Fruit fly (Drosophila melanogaster): ENCODE measurements around the gene CG45690.

Gene CG45690

dm6 chr2L:10701499-10702062 is 43.5 kb downstream of the CG45690 start, which contains the start of gene Lip1:
Lip1 (minus strand) TSS chr2L:10701544.
- TF ChIP-seq fkh (GFP tag; optimal IDR thresholded peaks at IDR 0.05) (peak; percentile 15), CG34406 (GFP tag; optimal IDR thresholded peaks at IDR 0.05) (no peak), svp (GFP tag) (peak; percentile 23)

dm6 chr2L:10703281-10703680 is 45.2 kb downstream of the CG45690 start, which contains the start of gene CG6415:
CG6415 (plus strand) TSS chr2L:10703621.
- TF ChIP-seq Sox15 (GFP tag; optimal IDR thresholded peaks at IDR 0.05) (no peak), CG6163 (GFP tag; IDR thresholded peaks at IDR 0.05) (peak; percentile 50; the same call in 2 of the 3 replicates), spab (GFP tag; optimal IDR thresholded peaks at IDR 0.05) (no peak), CG34406 (GFP tag; optimal IDR thresholded peaks at IDR 0.05) (no peak), net (GFP tag; optimal IDR thresholded peaks at IDR 0.05) (peak; percentile 45), Hr39 (GFP tag; optimal IDR thresholded peaks at IDR 0.05) (peak; percentile 22), topi (GFP tag; optimal IDR thresholded peaks at IDR 0.05) (peak; percentile 28), CG6808 (GFP tag; optimal IDR thresholded peaks at IDR 0.05) (no peak), Hr38 (GFP tag; optimal IDR thresholded peaks at IDR 0.05) (no peak), CG3919 (GFP tag; optimal IDR thresholded peaks at IDR 0.05) (peak; percentile 22), Blimp-1 (GFP tag; optimal IDR thresholded peaks at IDR 0.05) (no peak), CG1621 (tag; optimal IDR thresholded peaks at IDR 0.05) (no peak), CG32006 (GFP tag; optimal IDR thresholded peaks at IDR 0.05) (peak; percentile 80), acj6 (GFP tag; optimal IDR thresholded peaks at IDR 0.05) (peak; percentile 27), fd85E (GFP tag; optimal IDR thresholded peaks at IDR 0.05) (no peak), CG15336 (GFP tag; IDR thresholded peaks at IDR 0.05) (peak; percentile 71), Lpt (GFP tag; optimal IDR thresholded peaks at IDR 0.05) (no peak), dsx (GFP tag; optimal IDR thresholded peaks at IDR 0.05; ENCODE audit: poor library complexity, severe bottlenecking) (no peak), CG11902 (GFP tag; optimal IDR thresholded peaks at IDR 0.05) (no peak), CG4318 (GFP tag; optimal IDR thresholded peaks at IDR 0.05) (peak; percentile 48), esn (GFP tag; optimal IDR thresholded peaks at IDR 0.05) (no peak), Eip93F (GFP tag; optimal IDR thresholded peaks at IDR 0.05) (no peak), CG8632 (GFP tag; optimal IDR thresholded peaks at IDR 0.05) (no peak), CG9139 (GFP tag; optimal IDR thresholded peaks at IDR 0.05) (no peak), Eip75B (GFP tag; optimal IDR thresholded peaks at IDR 0.05) (no peak), Eip78C (GFP tag) (peak; percentile 65), CG8319 (GFP tag; optimal IDR thresholded peaks at IDR 0.05) (no peak), OdsH (GFP tag; optimal IDR thresholded peaks at IDR 0.05) (peak; percentile 38), dac (GFP tag; optimal IDR thresholded peaks at IDR 0.05) (peak; percentile 5), CG11294 (GFP tag; IDR thresholded peaks at IDR 0.05) (peak; percentile 64), eg (GFP tag; IDR thresholded peaks at IDR 0.05) (peak; percentile 85), Sox102F (GFP tag; optimal IDR thresholded peaks at IDR 0.05) (no peak), svp (GFP tag) (peak; percentile 97), Sox14 (GFP tag; optimal IDR thresholded peaks at IDR 0.05) (peak; percentile 20), CG6792 (GFP tag; optimal IDR thresholded peaks at IDR 0.05) (no peak), Hr4 (GFP tag; optimal IDR thresholded peaks at IDR 0.05) (peak; percentile 71), CG6276 (GFP tag; optimal IDR thresholded peaks at IDR 0.05) (peak; percentile 63), Smox (GFP tag; optimal IDR thresholded peaks at IDR 0.05) (no peak), CG16779 (tag; optimal IDR thresholded peaks at IDR 0.05) (no peak), CG8119 (GFP tag; IDR thresholded peaks at IDR 0.05) (peak; percentile 63; the same call in 2 of the 3 replicates), Gug (GFP tag; IDR thresholded peaks at IDR 0.05) (peak; percentile 78), Met (GFP tag; optimal IDR thresholded peaks at IDR 0.05) (peak; percentile 34), Ets96B (tag; optimal IDR thresholded peaks at IDR 0.05) (no peak), CG10631 (GFP tag; optimal IDR thresholded peaks at IDR 0.05) (no peak), salr (GFP tag; optimal IDR thresholded peaks at IDR 0.05) (no peak), CG10669 (GFP tag; optimal IDR thresholded peaks at IDR 0.05) (no peak), CG7368 (GFP tag; optimal IDR thresholded peaks at IDR 0.05) (no peak), fkh (GFP tag; optimal IDR thresholded peaks at IDR 0.05) (peak; percentile 51), CG31627 (GFP tag; optimal IDR thresholded peaks at IDR 0.05) (peak; percentile 32), CG3032 (tag; optimal IDR thresholded peaks at IDR 0.05) (no peak)
